Fruit fly (Drosophila melanogaster): Measurements from ENCODE around the gene CG7990.
A peak's percentile ranks its signal among the peaks of the same experiment; 100 is the strongest.

CG7990 gene

DNA sequence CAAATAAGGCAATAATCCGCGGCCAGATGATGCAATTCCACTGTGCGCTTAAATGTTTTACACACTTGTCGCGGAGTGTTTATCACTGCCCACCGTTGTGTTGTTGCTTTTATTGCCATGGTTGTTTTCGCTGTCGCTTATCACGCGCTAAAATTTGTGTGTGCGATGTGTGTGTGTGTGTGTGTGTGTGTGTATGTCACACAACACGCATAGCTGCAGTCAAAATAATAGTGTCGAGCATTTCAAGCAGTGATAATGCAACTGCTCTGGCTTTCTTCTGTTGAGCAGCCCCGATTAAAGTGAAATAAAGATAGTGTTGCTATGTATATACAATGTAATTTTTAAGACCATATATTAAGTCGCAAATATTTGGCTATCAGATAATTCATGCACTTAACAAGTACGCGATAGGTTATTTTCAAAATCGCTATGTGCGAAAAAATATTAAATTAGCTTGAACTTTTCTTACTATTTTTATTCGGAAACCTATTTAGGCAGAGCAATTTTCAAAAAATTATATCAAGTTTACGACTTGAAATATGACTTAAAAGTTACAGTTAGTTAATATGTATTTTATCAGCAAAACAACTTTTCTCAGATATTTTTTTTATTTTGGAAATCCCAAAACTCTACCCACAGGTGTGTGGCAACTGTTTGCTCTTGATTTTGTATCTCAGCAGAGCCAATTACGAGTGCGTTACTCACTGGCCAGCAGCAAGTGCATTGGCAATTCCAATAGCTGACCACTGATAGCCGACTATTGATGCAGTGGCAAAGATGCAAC is 35.4 kb downstream of the CG7990 start (continued):
- TF ChIP-seq svp (GFP tag) = peak; percentile 82
- TF ChIP-seq Blimp-1 (GFP tag; optimal IDR thresholded peaks at IDR 0.05) = no peak
- TF ChIP-seq CG4318 (GFP tag; optimal IDR thresholded peaks at IDR 0.05) = peak; percentile 7
- peak; percentile 42 for TF ChIP-seq Ets21C (GFP tag; optimal IDR thresholded peaks at IDR 0.05)
- TF ChIP-seq CG6163 (GFP tag; IDR thresholded peaks at IDR 0.05) = no peak
- no peak for TF ChIP-seq Gug (GFP tag; IDR thresholded peaks at IDR 0.05)
- TF ChIP-seq OdsH (GFP tag; optimal IDR thresholded peaks at IDR 0.05) = peak; percentile 17
- TF ChIP-seq dac (GFP tag; optimal IDR thresholded peaks at IDR 0.05) = no peak
- TF ChIP-seq Hr38 (GFP tag; optimal IDR thresholded peaks at IDR 0.05) = no peak
- TF ChIP-seq CG11902 (GFP tag; optimal IDR thresholded peaks at IDR 0.05) = peak; percentile 5
- no peak for TF ChIP-seq CG9139 (GFP tag; optimal IDR thresholded peaks at IDR 0.05)
- peak; percentile 11 for TF ChIP-seq CG3919 (GFP tag; optimal IDR thresholded peaks at IDR 0.05)
- peak; percentile 18 for TF ChIP-seq Ets96B (tag; optimal IDR thresholded peaks at IDR 0.05)
- peak; percentile 51 for TF ChIP-seq Hr4 (GFP tag; optimal IDR thresholded peaks at IDR 0.05)
- TF ChIP-seq CG32006 (GFP tag; optimal IDR thresholded peaks at IDR 0.05) = peak; percentile 73

DNA sequence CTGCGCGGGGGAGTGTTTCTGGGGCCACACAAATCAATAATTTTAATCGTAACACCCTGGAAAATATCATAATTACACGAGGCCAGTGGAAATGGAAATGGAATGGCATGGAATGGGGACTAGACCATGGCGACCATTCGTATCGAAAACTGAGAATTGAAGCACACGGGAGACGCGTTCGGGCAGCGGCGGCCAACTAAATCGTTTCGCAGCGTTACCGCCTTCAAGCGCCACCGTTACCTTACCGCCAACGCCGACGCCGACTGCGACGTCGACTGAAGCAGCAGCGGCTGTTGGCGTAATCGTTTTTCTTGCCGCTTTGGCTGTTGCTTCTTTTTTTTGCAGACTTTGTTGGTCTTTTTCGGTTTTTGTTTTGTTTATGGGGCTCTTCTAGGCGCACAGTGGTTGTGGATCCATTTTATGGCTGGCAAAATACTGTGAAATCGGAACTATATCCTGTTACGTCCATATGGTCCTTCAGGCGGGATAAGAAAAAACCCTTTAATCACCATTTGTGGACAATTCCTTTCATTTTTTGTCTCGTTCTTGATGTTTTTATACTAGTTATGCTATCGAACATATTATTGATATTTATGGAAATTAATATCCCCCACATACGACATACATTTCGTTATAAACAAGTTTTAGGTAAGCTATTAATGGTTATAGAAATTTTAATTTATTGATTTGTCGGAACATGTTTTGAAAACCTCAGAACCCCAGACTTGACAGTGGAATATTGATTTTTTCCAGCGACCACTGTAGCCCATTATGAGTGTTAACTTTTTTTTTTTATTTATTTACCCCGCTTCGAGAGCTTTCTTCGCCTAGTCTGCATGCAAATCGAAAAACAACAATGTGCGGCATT is 36.4 kb downstream of the CG7990 start:
- TF ChIP-seq ss (GFP tag; optimal IDR thresholded peaks at IDR 0.05) (peak; percentile 70 to 73), Met (GFP tag; optimal IDR thresholded peaks at IDR 0.05) (no peak), spab (GFP tag; optimal IDR thresholded peaks at IDR 0.05) (peak; percentile 45), Sox15 (GFP tag; optimal IDR thresholded peaks at IDR 0.05) (no peak), fkh (GFP tag; optimal IDR thresholded peaks at IDR 0.05) (no peak), cyc (GFP tag; optimal IDR thresholded peaks at IDR 0.05) (no peak), CG15336 (GFP tag; IDR thresholded peaks at IDR 0.05) (peak; percentile 16; the same call in 1 of the 2 replicates), CG3919 (GFP tag; optimal IDR thresholded peaks at IDR 0.05) (no peak), eg (GFP tag; IDR thresholded peaks at IDR 0.05) (peak; percentile 67), OdsH (GFP tag; optimal IDR thresholded peaks at IDR 0.05) (no peak), CG6808 (GFP tag; optimal IDR thresholded peaks at IDR 0.05) (peak; percentile 48), Eip93F (GFP tag; optimal IDR thresholded peaks at IDR 0.05) (no peak), Ets96B (tag; optimal IDR thresholded peaks at IDR 0.05) (peak; percentile 23), CG10669 (GFP tag; optimal IDR thresholded peaks at IDR 0.05) (peak; percentile 18), dsx (GFP tag; optimal IDR thresholded peaks at IDR 0.05; ENCODE audit: poor library complexity, severe bottlenecking) (peak; percentile 49), salr (GFP tag; optimal IDR thresholded peaks at IDR 0.05) (peak in 1 of 2 experiments; percentile 18), Gug (GFP tag; IDR thresholded peaks at IDR 0.05) (no peak), CG3032 (tag; optimal IDR thresholded peaks at IDR 0.05) (peak; percentile 37), CG9139 (GFP tag; optimal IDR thresholded peaks at IDR 0.05) (peak; percentile 63), CG8632 (GFP tag; optimal IDR thresholded peaks at IDR 0.05) (no peak), CG8119 (GFP tag; IDR thresholded peaks at IDR 0.05) (peak; percentile 35; the same call in 1 of the 3 replicates), topi (GFP tag; optimal IDR thresholded peaks at IDR 0.05) (peak; percentile 15), Hr4 (GFP tag; optimal IDR thresholded peaks at IDR 0.05) (no peak), CG6792 (GFP tag; optimal IDR thresholded peaks at IDR 0.05) (no peak), CG11902 (GFP tag; optimal IDR thresholded peaks at IDR 0.05) (no peak), Hr39 (GFP tag; optimal IDR thresholded peaks at IDR 0.05) (peak; percentile 7), Sox14 (GFP tag; optimal IDR thresholded peaks at IDR 0.05) (no peak), CG6276 (GFP tag; optimal IDR thresholded peaks at IDR 0.05) (peak; percentile 40), CG7368 (GFP tag; optimal IDR thresholded peaks at IDR 0.05) (no peak), CG8319 (GFP tag; optimal IDR thresholded peaks at IDR 0.05) (no peak), CG11762 (GFP tag; optimal IDR thresholded peaks at IDR 0.05; ENCODE audit: insufficient read depth) (no peak), CG31627 (GFP tag; optimal IDR thresholded peaks at IDR 0.05) (no peak), Ets21C (GFP tag; optimal IDR thresholded peaks at IDR 0.05) (no peak), svp (GFP tag) (no peak), achi (GFP tag; optimal IDR thresholded peaks at IDR 0.05) (no peak), net (GFP tag; optimal IDR thresholded peaks at IDR 0.05) (no peak), CG4318 (GFP tag; optimal IDR thresholded peaks at IDR 0.05) (peak; percentile 21), dac (GFP tag; optimal IDR thresholded peaks at IDR 0.05) (no peak), fd59A (GFP tag; optimal IDR thresholded peaks at IDR 0.05) (no peak), Blimp-1 (GFP tag; optimal IDR thresholded peaks at IDR 0.05) (no peak), CG10631 (GFP tag; optimal IDR thresholded peaks at IDR 0.05) (no peak)
